Fruit fly (Drosophila melanogaster) whole organism, prepupa: ENCODE results near the gene CG32633.

Experiments
- Blimp-1 ChIP-seq: fragments of 200-800 bp; sonication (Bioruptor generic); optimal IDR thresholded peaks from 3 replicates; lab custom pipeline; 2017; ENCODE audit warnings: missing biosample characterization, missing genetic modification characterization, mild to moderate bottlenecking, moderate library complexity, missing genetic modification reagents
- CG11294 ChIP-seq: fragments of 200-800 bp; sonication (Bioruptor generic); IDR thresholded peaks from 2 replicates; pipeline ENCODE4 v1.3.6; 2022; ENCODE audit warnings: missing biosample characterization, missing genetic modification characterization
- CG11762 ChIP-seq: fragments of 200-800 bp; sonication (Bioruptor generic); optimal IDR thresholded peaks from 3 replicates; lab custom pipeline; 2016; ENCODE audit warnings: missing biosample characterization, missing genetic modification characterization; ENCODE audit not compliant: insufficient read depth
- CG11902 ChIP-seq: fragments of 200-800 bp; sonication (Bioruptor generic); optimal IDR thresholded peaks from 3 replicates; lab custom pipeline; 2016; ENCODE audit warnings: missing biosample characterization, missing genetic modification characterization
- CG15336 ChIP-seq: fragments of 200-800 bp; sonication (Bioruptor generic); IDR thresholded peaks from 2 replicates; pipeline ENCODE4 v1.3.6; 2022; ENCODE audit warnings: missing biosample characterization, missing genetic modification characterization
- CG1621 ChIP-seq: fragments of 200-800 bp; sonication (Bioruptor generic); optimal IDR thresholded peaks from 3 replicates; lab custom pipeline; 2018; ENCODE audit warnings: missing biosample characterization, mild to moderate bottlenecking, missing genetic modification characterization
- CG3032 ChIP-seq: fragments of 200-800 bp; optimal IDR thresholded peaks from 2 replicates; lab custom pipeline; 2019; ENCODE audit warnings: missing biosample characterization, mild to moderate bottlenecking, missing genetic modification characterization, moderate library complexity
- CG6163 ChIP-seq: fragments of 200-800 bp; sonication (Bioruptor generic); IDR thresholded peaks from 3 replicates; pipeline ENCODE4 v1.3.6; 2022; ENCODE audit warnings: missing biosample characterization, missing genetic modification characterization
- CG6276 ChIP-seq: fragments of 200-800 bp; sonication (Bioruptor generic); optimal IDR thresholded peaks from 2 replicates; lab custom pipeline; 2017; ENCODE audit warnings: missing biosample characterization, mild to moderate bottlenecking, missing genetic modification characterization
- CG8319 ChIP-seq: fragments of 200-800 bp; sonication (Bioruptor generic); optimal IDR thresholded peaks from 3 replicates; lab custom pipeline; 2016; ENCODE audit warnings: missing biosample characterization, missing genetic modification characterization
- Eip75B ChIP-seq: fragments of 200-800 bp; sonication (Bioruptor generic); optimal IDR thresholded peaks from 3 replicates; lab custom pipeline; 2016; ENCODE audit warnings: missing biosample characterization, missing genetic modification characterization
- Eip93F ChIP-seq: fragments of 200-800 bp; sonication (Bioruptor generic); optimal IDR thresholded peaks from 2 replicates; lab custom pipeline; 2016; ENCODE audit warnings: missing biosample characterization, mild to moderate bottlenecking, missing genetic modification characterization
- Ets21C ChIP-seq: fragments of 200-800 bp; sonication (Bioruptor generic); optimal IDR thresholded peaks from 3 replicates; lab custom pipeline; 2016; ENCODE audit warnings: missing biosample characterization, missing genetic modification characterization
- Ets96B ChIP-seq: fragments of 200-800 bp; optimal IDR thresholded peaks from 2 replicates; lab custom pipeline; 2019; ENCODE audit warnings: missing biosample characterization, mild to moderate bottlenecking, missing genetic modification characterization, moderate library complexity
- Hr38 ChIP-seq: sonication (Bioruptor generic); optimal IDR thresholded peaks from 2 replicates; lab custom pipeline; 2016; ENCODE audit warnings: missing biosample characterization, missing genetic modification characterization
- OdsH ChIP-seq: fragments of 200-800 bp; sonication (Bioruptor generic); optimal IDR thresholded peaks from 3 replicates; lab custom pipeline; 2016; ENCODE audit warnings: missing biosample characterization, missing genetic modification characterization
- Smox ChIP-seq: fragments of 200-800 bp; sonication (Bioruptor generic); optimal IDR thresholded peaks from 3 replicates; lab custom pipeline; 2016; ENCODE audit warnings: missing biosample characterization, missing genetic modification characterization
- Sox15 ChIP-seq: fragments of 200-800 bp; sonication (Bioruptor generic); optimal IDR thresholded peaks from 3 replicates; lab custom pipeline; 2016; ENCODE audit warnings: missing biosample characterization, missing genetic modification characterization
- achi ChIP-seq: fragments of 200-800 bp; sonication (Bioruptor generic); optimal IDR thresholded peaks from 3 replicates; lab custom pipeline; 2016; ENCODE audit warnings: missing biosample characterization, missing genetic modification characterization
- dac ChIP-seq: fragments of 200-800 bp; sonication (Bioruptor generic); optimal IDR thresholded peaks from 2 replicates; lab custom pipeline; 2017; ENCODE audit warnings: missing biosample characterization, mild to moderate bottlenecking, missing genetic modification characterization
- eg ChIP-seq: fragments of 200-800 bp; sonication (Bioruptor generic); IDR thresholded peaks from 3 replicates; pipeline ENCODE4 v1.3.6; 2022; ENCODE audit warnings: missing biosample characterization, missing genetic modification characterization
- esn ChIP-seq: fragments of 200-800 bp; sonication (Bioruptor generic); optimal IDR thresholded peaks from 2 replicates; lab custom pipeline; 2016; ENCODE audit warnings: missing biosample characterization, mild to moderate bottlenecking, missing genetic modification characterization, moderate library complexity
- fkh ChIP-seq: fragments of 200-800 bp; sonication (Bioruptor generic); optimal IDR thresholded peaks from 3 replicates; lab custom pipeline; 2017; ENCODE audit warnings: missing biosample characterization, mild to moderate bottlenecking, missing genetic modification characterization, moderate library complexity
- pdm3 ChIP-seq: fragments of 200-800 bp; sonication (Bioruptor generic); optimal IDR thresholded peaks from 3 replicates; lab custom pipeline; 2016; ENCODE audit warnings: missing biosample characterization, missing genetic modification characterization
- salr ChIP-seq, 2 experiments: fragments of 200-800 bp; sonication (Bioruptor generic); optimal IDR thresholded peaks; 3 replicates each; lab custom pipeline; 2016 to 2018; ENCODE audit warnings: missing biosample characterization in 2 of 2, missing genetic modification characterization in 2 of 2, mild to moderate bottlenecking in 1 of 2
- topi ChIP-seq: fragments of 200-800 bp; sonication (Bioruptor generic); optimal IDR thresholded peaks from 3 replicates; lab custom pipeline; 2016; ENCODE audit warnings: missing biosample characterization, missing genetic modification characterization

The CG32633 gene

dm6 chrX:13602071-13602858 is 40.8 kb downstream of the CG32633 start, which contains the start of gene up:
Gene up, minus strand, starts transcription at chrX:13602578.
- TF ChIP-seq OdsH (no peak), eg (GFP tag; lab: Robert Waterston, UW) (0 out of 3 replicates have a peak, but pooled peaks have one; percentile 21)

dm6 chrX:13604499-13604898 is 43.0 kb downstream of the CG32633 start:
- TF ChIP-seq CG15336 (GFP tag; lab: Robert Waterston, UW) = no peak
- no peak for TF ChIP-seq CG6276 (GFP tag; lab: Kevin White, UChicago)
- no peak for TF ChIP-seq topi (GFP tag; lab: Kevin White, UChicago)
- no peak for TF ChIP-seq Eip75B (GFP tag; lab: Kevin White, UChicago)
- no peak for TF ChIP-seq salr (GFP tag; optimal IDR thresholded peaks at IDR 0.05; lab: Kevin White, UChicago)
- no peak for TF ChIP-seq CG6163 (GFP tag; lab: Robert Waterston, UW)
- TF ChIP-seq Eip93F (GFP tag; lab: Kevin White, UChicago) = no peak
- no peak for TF ChIP-seq Ets96B (tag; lab: Kevin White, UChicago)
- TF ChIP-seq Ets21C (GFP tag; lab: Kevin White, UChicago) = no peak

dm6 chrX:13605381-13605780 is 43.9 kb downstream of the CG32633 start, which contains the start of gene CG11178:
Gene CG11178, plus strand, starts transcription at chrX:13605681.
- TF ChIP-seq CG1621 = no peak
- TF ChIP-seq CG8319 (GFP tag; lab: Kevin White, UChicago) = no peak
- TF ChIP-seq CG11294 (GFP tag; lab: Robert Waterston, UW) = no peak
- TF ChIP-seq, all 60 proteins: peak for 0

dm6 chrX:13605942-13606491 is 44.5 kb downstream of the CG32633 start:
- TF ChIP-seq CG11902 (GFP tag; lab: Kevin White, UChicago) (no peak), Blimp-1 (no peak), CG8319 (GFP tag; lab: Kevin White, UChicago) (no peak), achi (no peak), CG6163 (GFP tag; lab: Robert Waterston, UW) (no peak), CG6276 (GFP tag; lab: Kevin White, UChicago) (no peak), Eip93F (GFP tag; lab: Kevin White, UChicago) (no peak), dac (GFP tag; lab: Kevin White, UChicago) (no peak), esn (GFP tag; lab: Kevin White, UChicago) (peak; percentile 10), CG11762 (no peak), Smox (GFP tag; lab: Kevin White, UChicago) (no peak), Eip75B (GFP tag; lab: Kevin White, UChicago) (no peak), CG3032 (tag; lab: Kevin White, UChicago) (peak; percentile 24)

dm6 chrX:13611884-13612283 is 50.4 kb downstream of the CG32633 start, which contains the start of the genes Ndc80 and BthD:
Gene Ndc80, minus strand, starts transcription at chrX:13612062.
Gene BthD, plus strand, starts transcription at chrX:13612131.
- TF ChIP-seq fkh (peak; percentile 88), Sox15 (GFP tag; lab: Kevin White, UChicago) (no peak), Smox (GFP tag; lab: Kevin White, UChicago) (no peak), Ets21C (GFP tag; lab: Kevin White, UChicago) (no peak), dac (GFP tag; lab: Kevin White, UChicago) (no peak), pdm3 (GFP tag; lab: Kevin White, UChicago) (no peak), Hr38 (GFP tag; lab: Kevin White, UChicago) (no peak)
